Fruit fly (Drosophila melanogaster) whole organism, larva: ENCODE measurements around the gene CG13248.

Experiments
- noc ChIP-seq: fragments of 200-800 bp; sonication (Bioruptor generic); optimal IDR thresholded peaks from 3 replicates; lab custom pipeline; 2019; ENCODE audit warnings: missing biosample characterization, mild to moderate bottlenecking, missing genetic modification characterization, moderate library complexity

CG13248 gene

dm6 chr3L:20410345-20410744 lies at the start of gene CG13248:
Gene CG13248 (minus strand): TSS chr3L:20410566.
- TF ChIP-seq noc: no peak

- TF ChIP-seq noc: peak; percentile 64
Measured at dm6 chr3L:20452813-20453682, 42.7 kb upstream of the CG13248 start, which contains the start of gene CG5199. Gene CG5199 (minus strand): TSS chr3L:20452864.

- TF ChIP-seq noc: no peak
Measured at dm6 chr3L:20448773-20449172, 38.4 kb upstream of the CG13248 start.

- peak; percentile 25 for TF ChIP-seq noc
Measured at dm6 chr3L:20447957-20448356, 37.6 kb upstream of the CG13248 start.

dm6 chr3L:20447337-20447736 lies 37.0 kb upstream of the CG13248 start:
- no peak for TF ChIP-seq noc

- no peak for TF ChIP-seq noc
Measured at dm6 chr3L:20446030-20446429, 35.7 kb upstream of the CG13248 start.

dm6 chr3L:20444815-20445519 lies 34.6 kb upstream of the CG13248 start:
- TF ChIP-seq noc: peak; percentile 83

dm6 chr3L:20442674-20443313 lies 32.4 kb upstream of the CG13248 start:
- no peak for TF ChIP-seq noc

- TF ChIP-seq noc: peak; percentile 51
Measured at dm6 chr3L:20441632-20442469, 31.5 kb upstream of the CG13248 start, which contains the start of gene CG5910. Gene CG5910 (plus strand): TSS chr3L:20442419.

dm6 chr3L:20440902-20441429 lies 30.6 kb upstream of the CG13248 start:
- no peak for TF ChIP-seq noc

- TF ChIP-seq noc: no peak
Measured at dm6 chr3L:20439772-20440171, 29.4 kb upstream of the CG13248 start, which contains the start of gene Hpd. Gene Hpd (minus strand): TSS chr3L:20439872.

- no peak for TF ChIP-seq noc
Measured at dm6 chr3L:20436069-20436468, 25.7 kb upstream of the CG13248 start, which contains the start of the genes mRpL15 and CtIP. Gene mRpL15 (minus strand): TSS chr3L:20436209. Gene CtIP (plus strand): TSS chr3L:20436250.

dm6 chr3L:20432297-20432696 lies 21.9 kb upstream of the CG13248 start, which contains the start of the genes Las and Psn:
Gene Las (minus strand): TSS chr3L:20432361.
Gene Psn (plus strand): TSS chr3L:20432468.
- TF ChIP-seq noc: no peak

dm6 chr3L:20431619-20432018 lies 21.3 kb upstream of the CG13248 start:
- TF ChIP-seq noc: no peak

dm6 chr3L:20430182-20430581 lies 19.8 kb upstream of the CG13248 start, which contains the start of gene CG5262:
Gene CG5262 (minus strand): TSS chr3L:20430475.
- no peak for TF ChIP-seq noc
